Fruit fly (Drosophila melanogaster) whole organism, embryonic: ENCODE results near the gene Nin.

Source experiments
- CG10654 ChIP-seq: fragments of 200-800 bp; sonication (Bioruptor generic); optimal IDR thresholded peaks from 2 replicates; lab custom pipeline; 2016; ENCODE audit warnings: missing biosample characterization, missing genetic modification characterization
- CG11093 ChIP-seq: fragments of 200-800 bp; sonication (Bioruptor generic); IDR thresholded peaks from 3 replicates; pipeline ENCODE4 v1.3.6; 2022; ENCODE audit warnings: missing biosample characterization, missing genetic modification characterization
- CG11696 ChIP-seq: fragments of 200-800 bp; sonication (Bioruptor generic); IDR thresholded peaks from 2 replicates; pipeline ENCODE4 v1.3.6; 2022; ENCODE audit warnings: missing biosample characterization, missing genetic modification characterization
- CG13424 ChIP-seq: fragments of 200-800 bp; sonication (Bioruptor generic); optimal IDR thresholded peaks from 2 replicates; lab custom pipeline; 2019; ENCODE audit warnings: missing biosample characterization, mild to moderate bottlenecking, missing genetic modification characterization, moderate library complexity
- CG1603 ChIP-seq: fragments of 200-800 bp; sonication (Bioruptor generic); optimal IDR thresholded peaks from 2 replicates; lab custom pipeline; 2019; ENCODE audit warnings: missing biosample characterization, mild to moderate bottlenecking, missing genetic modification characterization, moderate library complexity
- CG18599 ChIP-seq: fragments of 200-800 bp; sonication (Bioruptor generic); optimal IDR thresholded peaks from 3 replicates; lab custom pipeline; 2017; ENCODE audit warnings: missing biosample characterization, missing genetic modification characterization, mild to moderate bottlenecking, moderate library complexity, missing genetic modification reagents
- CG2116 ChIP-seq: fragments of 200-800 bp; sonication (Bioruptor generic); optimal IDR thresholded peaks from 3 replicates; lab custom pipeline; 2018; ENCODE audit warnings: missing biosample characterization, mild to moderate bottlenecking, missing genetic modification characterization
- CG2678 ChIP-seq: fragments of 200-800 bp; sonication (Bioruptor generic); optimal IDR thresholded peaks from 3 replicates; lab custom pipeline; 2019; ENCODE audit warnings: missing biosample characterization, mild to moderate bottlenecking, missing genetic modification characterization, moderate library complexity
- CG31441 ChIP-seq: fragments of 200-800 bp; sonication (Bioruptor generic); IDR thresholded peaks from 2 replicates; pipeline ENCODE4 v1.3.6; 2022; ENCODE audit warnings: missing biosample characterization, missing genetic modification characterization
- CG3407 ChIP-seq: fragments of 200-800 bp; sonication (Bioruptor generic); optimal IDR thresholded peaks from 2 replicates; lab custom pipeline; 2018; ENCODE audit warnings: missing biosample characterization, mild to moderate bottlenecking, missing genetic modification characterization
- CG3838 ChIP-seq: fragments of 200-800 bp; sonication (Bioruptor generic); optimal IDR thresholded peaks from 3 replicates; lab custom pipeline; 2016; ENCODE audit warnings: missing biosample characterization, missing genetic modification characterization
- CG3847 ChIP-seq: fragments of 200-800 bp; sonication (Bioruptor generic); IDR thresholded peaks from 2 replicates; pipeline ENCODE4 v1.3.6; 2022; ENCODE audit warnings: missing biosample characterization, missing genetic modification characterization
- CG4360 ChIP-seq: fragments of 200-800 bp; sonication (Bioruptor generic); IDR thresholded peaks from 2 replicates; pipeline ENCODE4 v1.3.6; 2022; ENCODE audit warnings: missing biosample characterization, missing genetic modification characterization
- CG4424 ChIP-seq: fragments of 200-800 bp; sonication (Bioruptor generic); optimal IDR thresholded peaks from 3 replicates; lab custom pipeline; 2016; ENCODE audit warnings: missing biosample characterization, missing genetic modification characterization
- CG4820 ChIP-seq: fragments of 200-800 bp; sonication (Bioruptor generic); optimal IDR thresholded peaks from 3 replicates; lab custom pipeline; 2016; ENCODE audit warnings: missing biosample characterization, missing genetic modification characterization
- CG6765 ChIP-seq: fragments of 200-800 bp; sonication (Bioruptor generic); optimal IDR thresholded peaks from 3 replicates; lab custom pipeline; 2017; ENCODE audit warnings: missing biosample characterization, mild to moderate bottlenecking, missing genetic modification characterization
- CG7271 ChIP-seq: fragments of 200-800 bp; sonication (Bioruptor generic); optimal IDR thresholded peaks from 2 replicates; lab custom pipeline; 2018; ENCODE audit warnings: missing biosample characterization, mild to moderate bottlenecking, missing genetic modification characterization, moderate library complexity
- CG7786 ChIP-seq: fragments of 200-800 bp; sonication (Bioruptor generic); optimal IDR thresholded peaks from 2 replicates; lab custom pipeline; 2016; ENCODE audit warnings: missing biosample characterization, missing genetic modification characterization
- CG8924 ChIP-seq: fragments of 200-800 bp; optimal IDR thresholded peaks from 3 replicates; lab custom pipeline; 2019; ENCODE audit warnings: missing biosample characterization, mild to moderate bottlenecking, missing genetic modification characterization, moderate library complexity
- CG9215 ChIP-seq: fragments of 200-800 bp; sonication (Bioruptor generic); IDR thresholded peaks from 2 replicates; pipeline ENCODE4 v1.3.6; 2022; ENCODE audit warnings: missing biosample characterization, missing genetic modification characterization
- CoRest ChIP-seq: fragments of 200-800 bp; sonication (Bioruptor generic); optimal IDR thresholded peaks from 3 replicates; lab custom pipeline; 2018; ENCODE audit warnings: missing biosample characterization, mild to moderate bottlenecking, missing genetic modification characterization, moderate library complexity
- Fer3 ChIP-seq: fragments of 200-800 bp; sonication (Bioruptor generic); optimal IDR thresholded peaks from 2 replicates; lab custom pipeline; 2018; ENCODE audit warnings: missing biosample characterization, mild to moderate bottlenecking, missing genetic modification characterization, moderate library complexity
- H15 ChIP-seq: fragments of 200-800 bp; sonication (Bioruptor generic); IDR thresholded peaks from 3 replicates; pipeline ENCODE4 v1.3.6; 2022; ENCODE audit warnings: missing biosample characterization, missing genetic modification characterization
- H2.0 ChIP-seq: fragments of 200-800 bp; sonication (Bioruptor generic); IDR thresholded peaks from 2 replicates; pipeline ENCODE4 v1.3.6; 2022; ENCODE audit warnings: missing biosample characterization, missing genetic modification characterization
- HLH4C ChIP-seq: fragments of 200-800 bp; sonication (Bioruptor generic); IDR thresholded peaks from 3 replicates; pipeline ENCODE4 v1.3.6; 2022; ENCODE audit warnings: missing biosample characterization, missing genetic modification characterization; ENCODE audit not compliant: partially characterized antibody
- Lim3 ChIP-seq: fragments of 200-800 bp; sonication (Bioruptor generic); IDR thresholded peaks from 2 replicates; pipeline ENCODE4 v1.3.6; 2022; ENCODE audit warnings: missing biosample characterization, missing genetic modification characterization
- Mes4 ChIP-seq: fragments of 200-800 bp; sonication (Bioruptor generic); optimal IDR thresholded peaks from 2 replicates; lab custom pipeline; 2016; ENCODE audit warnings: missing biosample characterization, missing genetic modification characterization
- Poxn ChIP-seq: fragments of 200-800 bp; sonication (Bioruptor generic); IDR thresholded peaks from 2 replicates; pipeline ENCODE4 v1.3.6; 2022; ENCODE audit warnings: missing biosample characterization, missing genetic modification characterization
- Rx ChIP-seq: fragments of 200-800 bp; sonication (Bioruptor generic); IDR thresholded peaks from 2 replicates; pipeline ENCODE4 v1.3.6; 2022; ENCODE audit warnings: missing biosample characterization, missing genetic modification characterization
- Side ChIP-seq: fragments of 200-800 bp; sonication (Bioruptor generic); optimal IDR thresholded peaks from 2 replicates; lab custom pipeline; 2016; ENCODE audit warnings: missing biosample characterization, missing genetic modification characterization
- Sox100B ChIP-seq: fragments of 200-800 bp; sonication (Bioruptor generic); optimal IDR thresholded peaks from 3 replicates; lab custom pipeline; 2018; ENCODE audit warnings: missing biosample characterization, mild to moderate bottlenecking, missing genetic modification characterization
- abd-A ChIP-seq: fragments of 200-800 bp; sonication (Bioruptor generic); optimal IDR thresholded peaks from 3 replicates; lab custom pipeline; 2019; ENCODE audit warnings: missing biosample characterization, mild to moderate bottlenecking, missing genetic modification characterization, moderate library complexity
- ash1 ChIP-seq: fragments of 200-800 bp; sonication (Bioruptor generic); optimal IDR thresholded peaks from 2 replicates; lab custom pipeline; 2018; ENCODE audit warnings: missing biosample characterization, mild to moderate bottlenecking, missing genetic modification characterization
- bsh ChIP-seq, 2 experiments: fragments of 200-800 bp; sonication (Bioruptor generic); optimal IDR thresholded peaks; 2 replicates each; lab custom pipeline; 2017 to 2018; ENCODE audit warnings: mild to moderate bottlenecking in 2 of 2, missing biosample characterization in 2 of 2, missing genetic modification characterization in 2 of 2, moderate library complexity in 1 of 2
- chn ChIP-seq: fragments of 200-800 bp; sonication (Bioruptor generic); optimal IDR thresholded peaks from 2 replicates; lab custom pipeline; 2016; ENCODE audit warnings: missing biosample characterization, missing genetic modification characterization
- dm ChIP-seq: fragments of 200-800 bp; sonication (Bioruptor generic); optimal IDR thresholded peaks from 3 replicates; lab custom pipeline; 2016; ENCODE audit warnings: missing biosample characterization, missing genetic modification characterization
- grau ChIP-seq: fragments of 200-800 bp; optimal IDR thresholded peaks from 3 replicates; lab custom pipeline; 2019; ENCODE audit warnings: missing biosample characterization, mild to moderate bottlenecking, missing genetic modification characterization, moderate library complexity
- nau ChIP-seq: fragments of 200-800 bp; sonication (Bioruptor generic); optimal IDR thresholded peaks from 3 replicates; lab custom pipeline; 2017; ENCODE audit warnings: missing biosample characterization, mild to moderate bottlenecking, missing genetic modification characterization, missing genetic modification reagents
- pfk ChIP-seq: fragments of 200-800 bp; sonication (Bioruptor generic); optimal IDR thresholded peaks from 2 replicates; lab custom pipeline; 2018; ENCODE audit warnings: missing biosample characterization, mild to moderate bottlenecking, missing genetic modification characterization, moderate library complexity
- pros ChIP-seq: fragments of 200-800 bp; sonication (Bioruptor generic); optimal IDR thresholded peaks from 3 replicates; lab custom pipeline; 2019; ENCODE audit warnings: missing biosample characterization, mild to moderate bottlenecking, missing genetic modification characterization, moderate library complexity
- row ChIP-seq: fragments of 200-800 bp; sonication (Bioruptor generic); IDR thresholded peaks from 3 replicates; pipeline ENCODE4 v1.3.6; 2022; ENCODE audit warnings: missing biosample characterization, missing genetic modification characterization
- run ChIP-seq: fragments of 200-800 bp; sonication (Bioruptor generic); optimal IDR thresholded peaks from 3 replicates; lab custom pipeline; 2018; ENCODE audit warnings: missing biosample characterization, mild to moderate bottlenecking, missing genetic modification characterization
- sc ChIP-seq, 3 experiments: fragments of >200 bp in 2 of 3; fragments of 200-800 bp in 1 of 3; sonication (Bioruptor generic) in 1 of 3; optimal IDR thresholded peaks; 2 replicates in 2 of 3; 3 replicates in 1 of 3; lab custom pipeline; 2017; ENCODE audit warnings: mild to moderate bottlenecking in 1 of 3, missing biosample characterization in 1 of 3, missing genetic modification characterization in 1 of 3, missing genetic modification reagents in 1 of 3
- sens-2 ChIP-seq: fragments of 200-800 bp; sonication (Bioruptor generic); IDR thresholded peaks from 2 replicates; pipeline ENCODE4 v1.3.6; 2022; ENCODE audit warnings: missing biosample characterization, missing genetic modification characterization
- sr ChIP-seq: fragments of 200-800 bp; sonication (Bioruptor generic); IDR thresholded peaks from 3 replicates; pipeline ENCODE4 v1.3.6; 2022; ENCODE audit warnings: missing biosample characterization, missing genetic modification characterization
- tx ChIP-seq: fragments of 200-800 bp; sonication (Bioruptor generic); optimal IDR thresholded peaks from 2 replicates; lab custom pipeline; 2016; ENCODE audit warnings: missing biosample characterization, missing genetic modification characterization
- vvl ChIP-seq: fragments of 200-800 bp; sonication (Bioruptor generic); IDR thresholded peaks from 2 replicates; pipeline ENCODE4 v1.3.6; 2022; ENCODE audit warnings: missing biosample characterization, missing genetic modification characterization
- wor ChIP-seq: fragments of 200-800 bp; sonication (Bioruptor generic); IDR thresholded peaks from 2 replicates; pipeline ENCODE4 v1.3.6; 2022; ENCODE audit warnings: missing biosample characterization, missing genetic modification characterization
- zen ChIP-seq: fragments of 200-800 bp; sonication (Bioruptor generic); optimal IDR thresholded peaks from 3 replicates; lab custom pipeline; 2018; ENCODE audit warnings: missing biosample characterization, mild to moderate bottlenecking, missing genetic modification characterization, moderate library complexity

The Nin gene

dm6 chr2L:5326414-5327265 is 48.3 kb upstream of the Nin start, which contains the start of the genes Ncoa6 and cype (continued):
- TF ChIP-seq wor: no peak
- no peak for TF ChIP-seq CG11696 (GFP tag; lab: Robert Waterston, UW)
- peak; percentile 69 for TF ChIP-seq CoRest (tag; lab: Kevin White, UChicago)
- no peak for TF ChIP-seq ash1 (GFP tag; lab: Kevin White, UChicago)
- no peak for TF ChIP-seq Mes4 (GFP tag; lab: Kevin White, UChicago)
- no peak for TF ChIP-seq CG6765 (GFP tag; lab: Kevin White, UChicago)
- TF ChIP-seq CG4360 (GFP tag; lab: Robert Waterston, UW): no peak
- TF ChIP-seq dm (GFP tag; lab: Kevin White, UChicago): no peak
- TF ChIP-seq CG2116 (GFP tag; lab: Kevin White, UChicago): peak; percentile 51
- TF ChIP-seq CG4820 (GFP tag; lab: Kevin White, UChicago): peak; percentile 17
- no peak for TF ChIP-seq CG11093 (GFP tag; lab: Robert Waterston, UW)
- TF ChIP-seq bsh (GFP tag; optimal IDR thresholded peaks at IDR 0.05; lab: Kevin White, UChicago): peak in 1 of 2 experiments; percentile 53
- no peak for TF ChIP-seq abd-A
- TF ChIP-seq pfk: no peak
- peak; percentile 35 for TF ChIP-seq CG4424
- peak; percentile 62 for TF ChIP-seq CG31441 (GFP tag; lab: Robert Waterston, UW)
- no peak for TF ChIP-seq H2.0 (GFP tag; lab: Robert Waterston, UW)
- TF ChIP-seq Rx: no peak
- TF ChIP-seq chn: peak; percentile 6
- peak; percentile 71 for TF ChIP-seq CG2678 (tag; lab: Kevin White, UChicago)
- TF ChIP-seq CG7271 (tag; lab: Kevin White, UChicago): no peak
- TF ChIP-seq CG9215 (GFP tag; lab: Robert Waterston, UW): peak; percentile 61
- 0 out of 3 replicates have a peak, but pooled peaks have one; percentile 40 for TF ChIP-seq H15
- TF ChIP-seq run: peak; percentile 69
- peak; percentile 84 for TF ChIP-seq row (GFP tag; lab: Robert Waterston, UW)
- peak; percentile 68 for TF ChIP-seq HLH4C (GFP tag; lab: Robert Waterston, UW)
- TF ChIP-seq vvl (GFP tag; lab: Robert Waterston, UW): peak; percentile 59
- TF ChIP-seq tx (GFP tag; lab: Kevin White, UChicago): no peak
- TF ChIP-seq sr: no peak
- peak; percentile 32 for TF ChIP-seq Fer3 (tag; lab: Kevin White, UChicago)
- no peak for TF ChIP-seq Side (GFP tag; lab: Kevin White, UChicago)
- TF ChIP-seq CG3838 (GFP tag; lab: Kevin White, UChicago): no peak
- no peak for TF ChIP-seq Lim3 (GFP tag; lab: Robert Waterston, UW)
- TF ChIP-seq grau: peak; percentile 66
- no peak for TF ChIP-seq CG3407
- TF ChIP-seq CG8924 (tag; lab: Kevin White, UChicago): peak; percentile 75
- no peak for TF ChIP-seq sens-2 (GFP tag; lab: Robert Waterston, UW)
- peak; percentile 58 for TF ChIP-seq CG1603 (tag; lab: Kevin White, UChicago)
- no peak for TF ChIP-seq CG7786
- TF ChIP-seq Sox100B: no peak
- peak; percentile 84 for TF ChIP-seq CG3847 (GFP tag; lab: Robert Waterston, UW)
- TF ChIP-seq CG18599 (GFP tag; lab: Kevin White, UChicago): peak; percentile 49
- TF ChIP-seq CG13424: peak; percentile 77
- TF ChIP-seq CG10654 (GFP tag; lab: Kevin White, UChicago): peak; percentile 35
- TF ChIP-seq zen: peak; percentile 73
- TF ChIP-seq sc (optimal IDR thresholded peaks at IDR 0.05; lab: Kevin White, UChicago): no peak
- TF ChIP-seq sc (GFP tag; optimal IDR thresholded peaks at IDR 0.05; lab: Kevin White, UChicago): no peak
- TF ChIP-seq nau (GFP tag; lab: Kevin White, UChicago): no peak
- no peak for TF ChIP-seq pros
- no peak for TF ChIP-seq Poxn (GFP tag; lab: Robert Waterston, UW)
